Fruit fly (Drosophila melanogaster) whole organism, embryonic: ENCODE data around the gene CG31406.
A peak's percentile ranks its signal among the peaks of the same experiment; 100 is the strongest.

ENCODE experiments used
- Ada2b ChIP-seq: fragments of 200-800 bp; sonication (Bioruptor generic); IDR thresholded peaks from 2 replicates; pipeline ENCODE4 v1.3.6; 2022; ENCODE audit warnings: missing biosample characterization, missing genetic modification characterization
- BEAF-32 ChIP-seq: fragments of 200-800 bp; sonication (Bioruptor generic); optimal IDR thresholded peaks from 3 replicates; lab custom pipeline; 2017; ENCODE audit warnings: missing biosample characterization, missing genetic modification characterization, mild to moderate bottlenecking, moderate library complexity, missing genetic modification reagents
- CG10321 ChIP-seq: fragments of 200-800 bp; sonication (Bioruptor generic); IDR thresholded peaks from 2 replicates; pipeline ENCODE4 v1.3.6; 2022; ENCODE audit warnings: missing biosample characterization, missing genetic modification characterization
- CG10543 ChIP-seq: fragments of 200-800 bp; sonication (Bioruptor generic); optimal IDR thresholded peaks from 3 replicates; lab custom pipeline; 2017; ENCODE audit warnings: missing biosample characterization, mild to moderate bottlenecking, missing genetic modification characterization, moderate library complexity
- CG11398 ChIP-seq: fragments of 200-800 bp; sonication (Bioruptor generic); optimal IDR thresholded peaks from 2 replicates; lab custom pipeline; 2016; ENCODE audit warnings: missing biosample characterization, missing genetic modification characterization
- CG11695 ChIP-seq: fragments of 200-800 bp; sonication (Bioruptor generic); IDR thresholded peaks from 3 replicates; pipeline ENCODE4 v1.3.6; 2022; ENCODE audit warnings: missing biosample characterization, missing genetic modification characterization
- CG13775 ChIP-seq: fragments of 200-800 bp; sonication (Bioruptor generic); optimal IDR thresholded peaks from 3 replicates; lab custom pipeline; 2017; ENCODE audit warnings: missing biosample characterization, mild to moderate bottlenecking, missing genetic modification characterization
- CG1647 ChIP-seq: fragments of 200-800 bp; sonication (Bioruptor generic); optimal IDR thresholded peaks from 3 replicates; lab custom pipeline; 2016; ENCODE audit warnings: missing biosample characterization, missing genetic modification characterization
- CG16815 ChIP-seq: fragments of 200-800 bp; sonication (Bioruptor generic); optimal IDR thresholded peaks from 3 replicates; lab custom pipeline; 2017; ENCODE audit warnings: missing biosample characterization, mild to moderate bottlenecking, missing genetic modification characterization
- CG17328 ChIP-seq: fragments of 200-800 bp; sonication (Bioruptor generic); IDR thresholded peaks from 2 replicates; pipeline ENCODE4 v1.3.6; 2022; ENCODE audit warnings: missing biosample characterization, missing genetic modification characterization
- CG17385 ChIP-seq: fragments of 200-800 bp; sonication (Bioruptor generic); optimal IDR thresholded peaks from 3 replicates; lab custom pipeline; 2018; ENCODE audit warnings: missing biosample characterization, mild to moderate bottlenecking, missing genetic modification characterization
- CG3065 ChIP-seq: fragments of 200-800 bp; sonication (Bioruptor generic); optimal IDR thresholded peaks from 2 replicates; lab custom pipeline; 2016; ENCODE audit warnings: missing biosample characterization, missing genetic modification characterization
- CG32532 ChIP-seq: fragments of 200-800 bp; sonication (Bioruptor generic); IDR thresholded peaks from 2 replicates; pipeline ENCODE4 v1.3.6; 2022; ENCODE audit warnings: missing biosample characterization, missing genetic modification characterization
- CG32767 ChIP-seq: fragments of 200-800 bp; sonication (Bioruptor generic); IDR thresholded peaks from 2 replicates; pipeline ENCODE4 v1.3.6; 2022; ENCODE audit warnings: missing biosample characterization, missing genetic modification characterization
- CG34224 ChIP-seq: fragments of 200-800 bp; sonication (Bioruptor generic); IDR thresholded peaks from 3 replicates; pipeline ENCODE4 v1.3.6; 2022; ENCODE audit warnings: missing biosample characterization, missing genetic modification characterization; ENCODE audit not compliant: partially characterized antibody
- CG4282 ChIP-seq: fragments of 200-800 bp; sonication (Bioruptor generic); optimal IDR thresholded peaks from 2 replicates; lab custom pipeline; 2016; ENCODE audit warnings: missing biosample characterization, missing genetic modification characterization
- CG4820 ChIP-seq: fragments of 200-800 bp; sonication (Bioruptor generic); optimal IDR thresholded peaks from 3 replicates; lab custom pipeline; 2016; ENCODE audit warnings: missing biosample characterization, missing genetic modification characterization
- CG7745 ChIP-seq: fragments of 200-800 bp; sonication (Bioruptor generic); optimal IDR thresholded peaks from 2 replicates; lab custom pipeline; 2018; ENCODE audit warnings: missing biosample characterization, mild to moderate bottlenecking, missing genetic modification characterization, moderate library complexity
- CG8290 ChIP-seq, 3 experiments: fragments of 200-800 bp; sonication (Bioruptor generic); optimal IDR thresholded peaks; 2 replicates each; lab custom pipeline; 2016 to 2019; ENCODE audit warnings: missing biosample characterization in 3 of 3, missing genetic modification characterization in 3 of 3, mild to moderate bottlenecking in 2 of 3, moderate library complexity in 1 of 3
- CG8388 ChIP-seq: fragments of 200-800 bp; sonication (Bioruptor generic); optimal IDR thresholded peaks from 2 replicates; lab custom pipeline; 2019; ENCODE audit warnings: missing biosample characterization, mild to moderate bottlenecking, missing genetic modification characterization, moderate library complexity
- CG8924 ChIP-seq: fragments of 200-800 bp; optimal IDR thresholded peaks from 3 replicates; lab custom pipeline; 2019; ENCODE audit warnings: missing biosample characterization, mild to moderate bottlenecking, missing genetic modification characterization, moderate library complexity
- Dek ChIP-seq: fragments of 200-800 bp; sonication (Bioruptor generic); optimal IDR thresholded peaks from 3 replicates; lab custom pipeline; 2019; ENCODE audit warnings: missing biosample characterization, mild to moderate bottlenecking, missing genetic modification characterization, moderate library complexity
- H2.0 ChIP-seq: fragments of 200-800 bp; sonication (Bioruptor generic); IDR thresholded peaks from 2 replicates; pipeline ENCODE4 v1.3.6; 2022; ENCODE audit warnings: missing biosample characterization, missing genetic modification characterization
- HLHmδ ChIP-seq: fragments of 200-800 bp; sonication (Bioruptor generic); optimal IDR thresholded peaks from 2 replicates; lab custom pipeline; 2018; ENCODE audit warnings: missing biosample characterization, mild to moderate bottlenecking, missing genetic modification characterization, moderate library complexity
- Mrtf ChIP-seq: fragments of 200-800 bp; sonication (Bioruptor generic); IDR thresholded peaks from 3 replicates; pipeline ENCODE4 v1.3.6; 2022; ENCODE audit warnings: missing biosample characterization, missing genetic modification characterization
- NC2α ChIP-seq: fragments of 200-800 bp; sonication (Bioruptor generic); optimal IDR thresholded peaks from 2 replicates; lab custom pipeline; 2016; ENCODE audit warnings: missing biosample characterization, missing genetic modification characterization
- PHDP ChIP-seq: fragments of 200-800 bp; sonication (Bioruptor generic); optimal IDR thresholded peaks from 3 replicates; lab custom pipeline; 2018; ENCODE audit warnings: missing biosample characterization, mild to moderate bottlenecking, missing genetic modification characterization, moderate library complexity
- Rx ChIP-seq: fragments of 200-800 bp; sonication (Bioruptor generic); IDR thresholded peaks from 2 replicates; pipeline ENCODE4 v1.3.6; 2022; ENCODE audit warnings: missing biosample characterization, missing genetic modification characterization
- TFAM ChIP-seq: fragments of 200-800 bp; sonication (Bioruptor generic); optimal IDR thresholded peaks from 2 replicates; lab custom pipeline; 2017; ENCODE audit warnings: missing biosample characterization, missing genetic modification characterization, inconsistent platforms
- Usf ChIP-seq: fragments of 200-800 bp; sonication (Bioruptor generic); optimal IDR thresholded peaks from 2 replicates; lab custom pipeline; 2017; ENCODE audit warnings: missing genotype, missing biosample characterization, missing genetic modification characterization
- Xbp1 ChIP-seq: fragments of 200-800 bp; sonication (Bioruptor generic); optimal IDR thresholded peaks from 3 replicates; lab custom pipeline; 2016; ENCODE audit warnings: missing biosample characterization, mild to moderate bottlenecking, missing genetic modification characterization
- Xrp1 ChIP-seq: fragments of 200-800 bp; sonication (Bioruptor generic); IDR thresholded peaks from 2 replicates; pipeline ENCODE4 v1.3.6; 2022; ENCODE audit warnings: missing biosample characterization, missing genetic modification characterization
- ara ChIP-seq: fragments of 200-800 bp; sonication (Bioruptor generic); IDR thresholded peaks from 2 replicates; pipeline ENCODE4 v1.3.6; 2022; ENCODE audit warnings: missing biosample characterization, missing genetic modification characterization
- ato ChIP-seq: fragments of 200-800 bp; sonication (Bioruptor generic); IDR thresholded peaks from 2 replicates; pipeline ENCODE4 v1.3.6; 2022; ENCODE audit warnings: missing biosample characterization, missing genetic modification characterization; ENCODE audit not compliant: partially characterized antibody
- bcd ChIP-seq: fragments of 200-800 bp; sonication (Bioruptor generic); optimal IDR thresholded peaks from 2 replicates; lab custom pipeline; 2017; ENCODE audit warnings: missing biosample characterization, mild to moderate bottlenecking, missing genetic modification characterization
- bigmax ChIP-seq: fragments of 200-800 bp; sonication (Bioruptor generic); optimal IDR thresholded peaks from 2 replicates; lab custom pipeline; 2018; ENCODE audit warnings: missing biosample characterization, mild to moderate bottlenecking, missing genetic modification characterization
- bowl ChIP-seq: fragments of 200-800 bp; sonication (Bioruptor generic); IDR thresholded peaks from 2 replicates; pipeline ENCODE4 v1.3.6; 2022; ENCODE audit warnings: missing biosample characterization, missing genetic modification characterization
- btn ChIP-seq: fragments of 200-800 bp; sonication (Bioruptor generic); optimal IDR thresholded peaks from 2 replicates; lab custom pipeline; 2016; ENCODE audit warnings: missing biosample characterization, missing genetic modification characterization
- chn ChIP-seq: fragments of 200-800 bp; sonication (Bioruptor generic); optimal IDR thresholded peaks from 2 replicates; lab custom pipeline; 2016; ENCODE audit warnings: missing biosample characterization, missing genetic modification characterization
- corto ChIP-seq: fragments of 200-800 bp; sonication (Bioruptor generic); optimal IDR thresholded peaks from 2 replicates; lab custom pipeline; 2016; ENCODE audit warnings: missing biosample characterization, mild to moderate bottlenecking, missing genetic modification characterization, moderate library complexity
- dm ChIP-seq: fragments of 200-800 bp; sonication (Bioruptor generic); optimal IDR thresholded peaks from 3 replicates; lab custom pipeline; 2016; ENCODE audit warnings: missing biosample characterization, missing genetic modification characterization
- exex ChIP-seq: fragments of 200-800 bp; sonication (Bioruptor generic); optimal IDR thresholded peaks from 4 replicates; lab custom pipeline; 2018; ENCODE audit warnings: missing biosample characterization, mild to moderate bottlenecking, missing genetic modification characterization, moderate library complexity
- jigr1 ChIP-seq: fragments of 200-800 bp; sonication (Bioruptor generic); IDR thresholded peaks from 3 replicates; pipeline ENCODE4 v1.3.6; 2022; ENCODE audit warnings: missing biosample characterization, missing genetic modification characterization
- lilli ChIP-seq: fragments of 200-800 bp; sonication (Bioruptor generic); optimal IDR thresholded peaks from 3 replicates; lab custom pipeline; 2016; ENCODE audit warnings: missing biosample characterization, missing genetic modification characterization
- ro ChIP-seq: fragments of 200-800 bp; sonication (Bioruptor generic); IDR thresholded peaks from 2 replicates; pipeline ENCODE4 v1.3.6; 2022; ENCODE audit warnings: missing biosample characterization, missing genetic modification characterization
- sens-2 ChIP-seq: fragments of 200-800 bp; sonication (Bioruptor generic); IDR thresholded peaks from 2 replicates; pipeline ENCODE4 v1.3.6; 2022; ENCODE audit warnings: missing biosample characterization, missing genetic modification characterization
- usp ChIP-seq: fragments of >200 bp; optimal IDR thresholded peaks from 2 replicates; lab custom pipeline; 2017; ENCODE audit warnings: missing biosample characterization, missing genetic modification characterization
- vfl ChIP-seq: fragments of 200-800 bp; sonication (Bioruptor generic); optimal IDR thresholded peaks from 2 replicates; lab custom pipeline; 2016; ENCODE audit warnings: missing biosample characterization, missing genetic modification characterization
- wor ChIP-seq: fragments of 200-800 bp; sonication (Bioruptor generic); IDR thresholded peaks from 2 replicates; pipeline ENCODE4 v1.3.6; 2022; ENCODE audit warnings: missing biosample characterization, missing genetic modification characterization
- yki ChIP-seq: fragments of >200 bp; optimal IDR thresholded peaks from 3 replicates; lab custom pipeline; 2018

The CG31406 gene

DNA sequence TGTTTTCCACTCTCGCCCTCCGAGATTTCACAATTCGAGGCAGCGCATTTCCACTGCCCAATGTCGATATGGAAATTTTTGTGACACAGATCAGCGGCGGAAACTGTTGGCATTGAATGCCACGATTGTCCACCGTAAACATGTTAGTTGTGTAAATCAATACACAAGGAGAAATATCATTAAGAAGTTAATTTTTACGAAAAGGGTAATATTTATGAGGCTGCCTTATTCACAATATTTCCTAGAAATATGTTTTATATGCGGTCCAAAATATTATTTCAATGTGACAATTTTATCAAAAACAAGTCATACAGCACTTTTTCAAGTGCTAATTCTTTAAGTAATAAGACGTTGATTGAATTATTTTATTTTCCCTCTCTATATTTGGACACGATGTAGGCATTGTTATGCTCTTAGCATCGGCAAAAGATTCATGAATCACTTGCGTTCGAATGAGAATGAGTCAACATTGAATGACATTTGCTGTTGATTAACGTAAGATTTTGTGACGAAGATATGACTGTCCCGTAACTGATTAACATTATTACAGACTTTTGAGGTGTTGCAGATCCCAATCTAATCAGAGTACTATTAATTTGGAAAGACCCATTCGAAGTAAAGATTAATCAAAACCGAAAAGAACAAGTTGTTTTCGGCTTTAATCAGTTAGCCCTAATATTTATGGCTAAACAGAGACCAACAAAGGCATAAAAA is 45.2 kb downstream of the CG31406 start (continued):
- TF ChIP-seq CG10321 (peak; percentile 75; the same call in 1 of the 2 replicates), CG17328 (peak; percentile 84), CG8924 (tag; lab: Kevin White, UChicago) (peak; percentile 87), H2.0 (peak; percentile 87), ro (GFP tag; lab: Robert Waterston, UW) (no peak), vfl (GFP tag; lab: Kevin White, UChicago) (no peak), wor (GFP tag; lab: Robert Waterston, UW) (peak; percentile 72), Rx (GFP tag; lab: Robert Waterston, UW) (peak; percentile 68), Xbp1 (GFP tag; lab: Kevin White, UChicago) (peak; percentile 85), dm (GFP tag; lab: Kevin White, UChicago) (peak; percentile 49), CG10543 (peak; percentile 84), CG34224 (GFP tag; lab: Robert Waterston, UW) (no peak), yki (lab: Kevin White, UChicago) (no peak), HLHmδ (GFP tag; lab: Kevin White, UChicago) (no peak), CG32767 (GFP tag; lab: Robert Waterston, UW) (peak; percentile 89), CG11695 (peak; percentile 87), CG3065 (GFP tag; lab: Kevin White, UChicago) (no peak), Mrtf (GFP tag; lab: Robert Waterston, UW) (peak; percentile 81; the same call in 2 of the 3 replicates), CG4282 (no peak), CG8388 (GFP tag; lab: Kevin White, UChicago) (peak; percentile 73), BEAF-32 (GFP tag; lab: Kevin White, UChicago) (no peak), CG4820 (peak; percentile 59), ato (GFP tag; lab: Robert Waterston, UW) (no peak), CG7745 (tag; lab: Kevin White, UChicago) (no peak), CG32532 (GFP tag; lab: Robert Waterston, UW) (peak; percentile 75; the same call in 1 of the 2 replicates), bcd (peak; percentile 60), NC2α (GFP tag; lab: Kevin White, UChicago) (peak; percentile 43), CG13775 (GFP tag; lab: Kevin White, UChicago) (peak; percentile 72), ara (GFP tag; lab: Robert Waterston, UW) (peak; percentile 64; the same call in 1 of the 2 replicates), CG17385 (GFP tag; lab: Kevin White, UChicago) (peak; percentile 79), btn (GFP tag; lab: Kevin White, UChicago) (peak; percentile 52), bigmax (GFP tag; lab: Kevin White, UChicago) (no peak), CG11398 (peak; percentile 68), TFAM (GFP tag; lab: Kevin White, UChicago) (peak; percentile 23), bowl (GFP tag; lab: Robert Waterston, UW) (peak; percentile 86), sens-2 (peak; percentile 61), Xrp1 (peak; percentile 80; the same call in 1 of the 2 replicates), chn (GFP tag; lab: Kevin White, UChicago) (no peak), Dek (tag; lab: Kevin White, UChicago) (peak; percentile 80), jigr1 (GFP tag; lab: Robert Waterston, UW) (no peak), lilli (GFP tag; lab: Kevin White, UChicago) (peak; percentile 75), PHDP (tag; lab: Kevin White, UChicago) (peak; percentile 91), usp (no peak), corto (GFP tag; lab: Kevin White, UChicago) (no peak), CG1647 (GFP tag; lab: Kevin White, UChicago) (peak; percentile 52), CG16815 (no peak), exex (tag; lab: Kevin White, UChicago) (no peak), Usf (GFP tag; lab: Kevin White, UChicago) (no peak), Ada2b (peak; percentile 94), CG8290 (GFP tag; optimal IDR thresholded peaks at IDR 0.05; lab: Kevin White, UChicago) (peak; percentile 37), CG8290 (tag; optimal IDR thresholded peaks at IDR 0.05; lab: Kevin White, UChicago) (peak in 1 of 2 experiments; percentile 90)
